Fruit fly (Drosophila melanogaster): ENCODE measurements around the gene Root.

Root gene

dm6 chr3R:24106059-24106631, 6.9 kb upstream of the Root start (continued):
- TF ChIP-seq OdsH (GFP tag; optimal IDR thresholded peaks at IDR 0.05), result peak; percentile 70
- TF ChIP-seq CG1621 (tag; optimal IDR thresholded peaks at IDR 0.05), result peak; percentile 71
- no peak for TF ChIP-seq CG9139 (GFP tag; optimal IDR thresholded peaks at IDR 0.05)
- TF ChIP-seq achi (GFP tag; optimal IDR thresholded peaks at IDR 0.05), result peak; percentile 82
- TF ChIP-seq fkh (GFP tag; optimal IDR thresholded peaks at IDR 0.05), result no peak
- peak; percentile 34 for TF ChIP-seq Hr39 (GFP tag; optimal IDR thresholded peaks at IDR 0.05)
- peak; percentile 24 to 27 for TF ChIP-seq ss (GFP tag; optimal IDR thresholded peaks at IDR 0.05)
- TF ChIP-seq fd59A (GFP tag; optimal IDR thresholded peaks at IDR 0.05), result no peak
- TF ChIP-seq cyc (GFP tag; optimal IDR thresholded peaks at IDR 0.05), result peak; percentile 37
- TF ChIP-seq Ets21C (GFP tag; optimal IDR thresholded peaks at IDR 0.05), result peak; percentile 44
- TF ChIP-seq CG11902 (GFP tag; optimal IDR thresholded peaks at IDR 0.05), result no peak
- peak; percentile 6 for TF ChIP-seq CG6808 (GFP tag; optimal IDR thresholded peaks at IDR 0.05)
- peak; percentile 36 for TF ChIP-seq CG8319 (GFP tag; optimal IDR thresholded peaks at IDR 0.05)
- no peak for TF ChIP-seq Sox15 (GFP tag; optimal IDR thresholded peaks at IDR 0.05)
- TF ChIP-seq Blimp-1 (GFP tag; optimal IDR thresholded peaks at IDR 0.05), result peak; percentile 38
- TF ChIP-seq CG4318 (GFP tag; optimal IDR thresholded peaks at IDR 0.05), result no peak
- peak; percentile 65 for TF ChIP-seq Eip75B (GFP tag; optimal IDR thresholded peaks at IDR 0.05)

dm6 chr3R:24106879-24107441, 6.1 kb upstream of the Root start, which contains the start of gene CG10694:
Gene CG10694, plus strand, starts transcription at chr3R:24107391.
- TF ChIP-seq fd59A (GFP tag; optimal IDR thresholded peaks at IDR 0.05), result no peak
- no peak for TF ChIP-seq CG11762 (GFP tag; optimal IDR thresholded peaks at IDR 0.05; ENCODE audit: insufficient read depth)
- no peak for TF ChIP-seq cyc (GFP tag; optimal IDR thresholded peaks at IDR 0.05)
- TF ChIP-seq Eip93F (GFP tag; optimal IDR thresholded peaks at IDR 0.05), result no peak
- TF ChIP-seq net (GFP tag; optimal IDR thresholded peaks at IDR 0.05), result no peak
- no peak for TF ChIP-seq topi (GFP tag; optimal IDR thresholded peaks at IDR 0.05)
- TF ChIP-seq dsx (GFP tag; optimal IDR thresholded peaks at IDR 0.05; ENCODE audit: poor library complexity, severe bottlenecking), result no peak
- no peak for TF ChIP-seq CG6163 (GFP tag; IDR thresholded peaks at IDR 0.05)
- TF ChIP-seq dac (GFP tag; optimal IDR thresholded peaks at IDR 0.05), result no peak
- no peak for TF ChIP-seq CG4318 (GFP tag; optimal IDR thresholded peaks at IDR 0.05)
- no peak for TF ChIP-seq lz (GFP tag; optimal IDR thresholded peaks at IDR 0.05)
- no peak for TF ChIP-seq Ets96B (tag; optimal IDR thresholded peaks at IDR 0.05)
- TF ChIP-seq CG1621 (tag; optimal IDR thresholded peaks at IDR 0.05), result no peak

DNA sequence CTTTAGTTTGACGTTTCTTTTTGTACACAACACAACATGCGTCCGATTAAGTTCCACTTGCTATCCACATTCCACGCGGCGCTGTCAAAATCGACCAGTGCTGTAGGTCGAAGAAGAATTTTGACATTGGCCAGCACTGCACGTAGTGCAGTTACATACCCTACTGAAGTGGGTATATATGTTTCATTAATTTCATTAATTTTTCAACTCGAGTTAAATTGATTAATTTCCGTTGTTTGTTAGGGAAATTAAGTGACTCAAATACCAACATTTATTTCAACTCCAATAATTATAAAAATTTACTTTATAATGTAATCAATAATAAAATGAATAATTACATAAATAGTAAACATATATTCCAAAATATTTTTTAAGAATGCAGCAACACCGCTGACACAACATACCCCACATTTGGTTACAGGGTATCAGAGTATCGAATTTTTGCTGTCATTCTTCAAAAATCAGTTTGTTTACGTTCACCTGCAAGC, 4.1 kb upstream of the Root start, which contains the start of the genes eIF4EHP and CG18428:
TSS of gene eIF4EHP (minus strand) at position 59 of the 488 bp plus-strand sequence.
TSS of gene CG18428 (plus strand) at position 435 of the 488 bp plus-strand sequence.
- TF ChIP-seq fd59A (GFP tag; optimal IDR thresholded peaks at IDR 0.05), result peak; percentile 98
- TF ChIP-seq CG16779 (tag; optimal IDR thresholded peaks at IDR 0.05), result peak; percentile 98
- peak; percentile 99 for TF ChIP-seq acj6 (GFP tag; optimal IDR thresholded peaks at IDR 0.05)
- peak; percentile 99 for TF ChIP-seq net (GFP tag; optimal IDR thresholded peaks at IDR 0.05)
- TF ChIP-seq Hr38 (GFP tag; optimal IDR thresholded peaks at IDR 0.05), result peak; percentile 6
- TF ChIP-seq salr (GFP tag; optimal IDR thresholded peaks at IDR 0.05), result peak; percentile 97 to 99
- TF ChIP-seq Eip75B (GFP tag; optimal IDR thresholded peaks at IDR 0.05), result peak; percentile 94
- TF ChIP-seq CG6276 (GFP tag; optimal IDR thresholded peaks at IDR 0.05), result peak; percentile 98
- peak; percentile 99 for TF ChIP-seq CG6808 (GFP tag; optimal IDR thresholded peaks at IDR 0.05)
- TF ChIP-seq Ets96B (tag; optimal IDR thresholded peaks at IDR 0.05), result peak; percentile 100
- TF ChIP-seq CG8632 (GFP tag; optimal IDR thresholded peaks at IDR 0.05), result peak; percentile 99
- peak; percentile 93 for TF ChIP-seq Eip93F (GFP tag; optimal IDR thresholded peaks at IDR 0.05)
- TF ChIP-seq CG11294 (GFP tag; IDR thresholded peaks at IDR 0.05), result no peak
- no peak; the same call in 2 of the 3 replicates for TF ChIP-seq CG6163 (GFP tag; IDR thresholded peaks at IDR 0.05)
- TF ChIP-seq Smox (GFP tag; optimal IDR thresholded peaks at IDR 0.05), result peak; percentile 94
- peak; percentile 98 for TF ChIP-seq CG6854 (GFP tag; optimal IDR thresholded peaks at IDR 0.05)
- no peak for TF ChIP-seq CG8119 (GFP tag; IDR thresholded peaks at IDR 0.05)
- TF ChIP-seq Sox15 (GFP tag; optimal IDR thresholded peaks at IDR 0.05), result peak; percentile 98
- TF ChIP-seq eg (GFP tag; IDR thresholded peaks at IDR 0.05), result no peak
- TF ChIP-seq CG34406 (GFP tag; optimal IDR thresholded peaks at IDR 0.05), result peak; percentile 100
- TF ChIP-seq Gug (GFP tag; IDR thresholded peaks at IDR 0.05), result no peak
- TF ChIP-seq OdsH (GFP tag; optimal IDR thresholded peaks at IDR 0.05), result peak; percentile 99
- TF ChIP-seq dsx (GFP tag; optimal IDR thresholded peaks at IDR 0.05; ENCODE audit: poor library complexity, severe bottlenecking), result peak; percentile 99
- TF ChIP-seq dac (GFP tag; optimal IDR thresholded peaks at IDR 0.05), result peak; percentile 96
- peak; percentile 99 for TF ChIP-seq Lpt (GFP tag; optimal IDR thresholded peaks at IDR 0.05)
- TF ChIP-seq Blimp-1 (GFP tag; optimal IDR thresholded peaks at IDR 0.05), result peak; percentile 98
- peak; percentile 99 for TF ChIP-seq CG10631 (GFP tag; optimal IDR thresholded peaks at IDR 0.05)
- peak; percentile 92 for TF ChIP-seq Hr39 (GFP tag; optimal IDR thresholded peaks at IDR 0.05)
- peak; percentile 98 for TF ChIP-seq esn (GFP tag; optimal IDR thresholded peaks at IDR 0.05)
- TF ChIP-seq CG31627 (GFP tag; optimal IDR thresholded peaks at IDR 0.05), result peak; percentile 92
- peak; percentile 86 for TF ChIP-seq fkh (GFP tag; optimal IDR thresholded peaks at IDR 0.05)

Data from whole organism, prepupa.